Fruit fly (Drosophila melanogaster) S2 (cell line): Measurements from ENCODE around the gene CG6333.

ENCODE experiments used
- CG8478 ChIP-seq: fragments of >200 bp; optimal IDR thresholded peaks from 2 replicates; lab custom pipeline; 2018
- CTCF ChIP-seq, 2 experiments: fragments of >200 bp; optimal IDR thresholded peaks; 2 replicates each; lab custom pipeline; 2018

The CG6333 gene

DNA sequence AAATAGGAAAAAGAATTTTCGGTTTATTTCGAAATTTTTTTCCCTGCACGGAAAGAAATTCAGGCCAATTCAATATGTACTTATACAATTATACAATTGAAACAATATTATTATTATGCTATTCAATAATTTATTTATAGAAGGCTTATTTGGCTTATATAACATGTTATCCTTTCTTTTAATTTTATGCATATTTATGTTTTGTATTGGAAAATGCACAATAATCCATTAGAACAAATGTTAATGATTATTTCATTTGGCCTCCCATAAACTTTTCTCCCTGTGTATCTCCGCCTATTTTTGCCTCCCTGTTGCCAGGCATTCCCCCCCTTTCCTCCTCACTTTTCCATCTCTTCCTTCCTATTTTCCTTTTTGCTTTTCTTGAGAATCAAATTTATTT lies 38.1 kb downstream of the CG6333 start:
- TF ChIP-seq CG8478 (lab: Kevin White, UChicago), result no peak
- TF ChIP-seq CTCF (optimal IDR thresholded peaks at IDR 0.05; lab: Kevin White, UChicago), result no peak

DNA sequence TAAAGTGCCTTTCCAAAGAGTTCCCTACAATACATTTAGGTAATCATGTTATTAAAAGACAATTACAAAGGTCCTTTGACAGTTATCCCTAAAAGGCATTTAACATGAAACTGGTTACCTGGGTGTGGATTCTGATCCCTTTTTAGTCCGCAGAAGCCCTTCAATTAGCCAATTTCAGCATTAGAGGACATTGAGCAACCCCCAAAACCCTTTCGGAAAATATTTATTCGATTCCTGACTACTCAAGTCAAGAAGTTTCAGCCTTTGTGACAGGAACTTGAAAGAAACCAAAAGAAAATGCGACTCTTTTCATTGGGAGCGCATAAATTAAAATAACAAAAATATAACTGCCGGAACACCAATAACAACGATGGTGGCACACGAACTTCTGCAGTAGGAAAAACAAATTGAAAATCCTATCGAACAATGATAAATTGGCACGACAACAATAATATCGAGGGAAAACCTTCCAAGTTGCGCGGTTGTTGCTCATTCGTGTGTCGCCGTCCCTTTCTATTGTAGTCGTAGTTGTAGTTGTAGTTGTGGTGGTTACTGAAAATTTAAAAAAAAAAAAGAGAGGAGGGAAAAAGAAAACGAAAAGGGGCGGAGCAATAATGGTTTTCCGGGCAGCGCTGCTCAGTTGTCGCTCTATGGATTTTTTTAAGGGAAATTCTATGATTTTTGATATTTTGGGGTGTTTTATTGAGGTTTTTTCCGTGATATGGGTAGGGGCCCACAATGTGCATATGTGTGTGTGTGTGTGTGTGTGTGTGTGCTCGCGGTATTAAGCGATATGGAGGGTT lies 40.2 kb downstream of the CG6333 start:
- TF ChIP-seq CG8478 (lab: Kevin White, UChicago), result no peak
- no peak for TF ChIP-seq CTCF (optimal IDR thresholded peaks at IDR 0.05; lab: Kevin White, UChicago)

DNA sequence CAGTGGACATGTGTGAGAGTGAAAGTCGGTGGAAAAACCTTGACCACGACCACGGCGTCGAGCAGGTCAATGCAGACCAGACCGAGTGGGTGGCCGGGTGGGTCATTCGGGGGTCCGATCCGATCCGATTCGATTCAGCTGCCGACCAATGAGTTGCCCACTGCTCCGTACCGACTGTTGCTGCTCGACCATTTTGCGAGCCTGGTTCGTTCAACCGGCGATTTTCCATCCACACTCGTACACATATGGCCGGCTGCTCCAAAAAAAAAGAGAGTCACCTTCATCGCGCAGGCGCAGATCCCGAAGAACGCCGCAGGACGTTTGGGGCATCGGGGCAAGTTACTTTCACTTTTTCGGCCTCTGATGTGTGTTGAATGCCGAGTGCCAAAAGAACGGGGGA lies 41.5 kb downstream of the CG6333 start:
- TF ChIP-seq CTCF (optimal IDR thresholded peaks at IDR 0.05; lab: Kevin White, UChicago) (no peak), CG8478 (lab: Kevin White, UChicago) (no peak)

DNA sequence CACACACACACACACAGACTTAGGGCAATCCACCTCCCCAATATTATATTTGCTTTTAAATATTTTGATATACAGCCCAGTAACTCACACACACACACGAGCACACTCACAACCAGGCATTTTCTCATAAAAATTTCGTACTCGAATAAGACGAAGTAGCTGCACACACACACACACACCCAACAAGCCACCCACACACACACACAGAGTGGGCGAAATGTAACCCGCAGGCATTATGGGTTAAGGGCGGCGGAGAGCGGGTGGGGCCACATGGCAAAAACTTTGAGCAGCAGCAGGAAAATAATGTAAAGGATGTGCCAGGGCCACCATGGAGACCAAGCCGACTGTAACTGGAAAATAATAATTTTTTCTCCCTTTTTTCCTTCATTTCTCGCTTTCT lies 44.4 kb downstream of the CG6333 start:
- TF ChIP-seq CTCF (optimal IDR thresholded peaks at IDR 0.05; lab: Kevin White, UChicago) (no peak), CG8478 (lab: Kevin White, UChicago) (no peak)

DNA sequence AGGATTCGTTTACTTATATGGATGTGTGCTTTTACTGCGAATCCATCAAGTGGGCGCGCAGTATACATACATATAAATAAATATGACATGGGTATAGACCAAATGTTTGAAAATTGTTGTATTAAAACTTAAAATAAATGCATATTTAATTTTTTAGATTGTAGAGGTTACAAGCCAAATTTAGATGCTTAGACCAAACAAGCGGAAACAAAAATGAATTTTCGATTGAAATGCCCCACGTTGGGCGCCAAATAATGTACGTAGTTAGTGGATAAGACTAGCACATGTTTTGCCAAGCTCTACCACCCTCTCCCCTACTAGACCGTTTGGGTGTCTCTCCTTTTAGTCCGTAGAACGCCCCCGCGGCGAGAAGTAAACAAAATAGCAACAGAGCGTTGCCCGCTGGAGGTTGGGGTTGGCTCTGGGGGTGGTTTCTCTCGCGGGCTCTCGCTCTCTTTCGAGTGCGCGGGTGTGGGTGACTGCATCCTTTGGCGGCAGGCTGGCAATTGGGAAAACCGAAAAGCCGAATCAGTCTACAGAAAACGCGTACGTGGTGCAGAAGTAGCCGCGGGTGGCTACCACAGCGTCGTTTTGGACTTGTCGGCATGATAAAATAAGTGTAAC lies 47.0 kb downstream of the CG6333 start, which contains the start of gene CG18265:
Gene CG18265, plus strand, starts transcription at position 530 of the 624 bp plus-strand sequence.
- TF ChIP-seq CTCF (optimal IDR thresholded peaks at IDR 0.05; lab: Kevin White, UChicago) (no peak), CG8478 (lab: Kevin White, UChicago) (no peak)

DNA sequence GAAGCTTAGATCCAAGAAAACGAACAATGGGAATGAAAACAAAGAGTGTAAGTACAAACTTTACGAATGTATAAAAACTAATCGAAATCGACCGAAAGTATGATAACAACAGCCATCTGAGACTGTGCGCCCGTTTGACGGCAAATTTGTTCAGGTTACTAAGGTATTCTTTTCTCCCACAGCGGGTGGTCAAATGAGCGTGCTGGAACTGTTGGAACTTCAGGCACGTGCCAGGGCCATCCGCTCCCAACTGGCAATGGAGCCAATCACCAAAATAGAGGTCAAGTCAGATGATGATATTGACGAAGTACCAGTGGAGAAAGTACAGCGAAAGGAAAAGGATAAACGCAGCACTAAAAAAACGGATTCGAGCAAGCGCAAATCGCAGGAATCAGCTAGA lies 49.7 kb downstream of the CG6333 start, which contains the start of gene CG12229:
Gene CG12229, minus strand, starts transcription at position 101 of the 400 bp plus-strand sequence.
- TF ChIP-seq CG8478 (lab: Kevin White, UChicago) (no peak), CTCF (optimal IDR thresholded peaks at IDR 0.05; lab: Kevin White, UChicago) (no peak)

DNA sequence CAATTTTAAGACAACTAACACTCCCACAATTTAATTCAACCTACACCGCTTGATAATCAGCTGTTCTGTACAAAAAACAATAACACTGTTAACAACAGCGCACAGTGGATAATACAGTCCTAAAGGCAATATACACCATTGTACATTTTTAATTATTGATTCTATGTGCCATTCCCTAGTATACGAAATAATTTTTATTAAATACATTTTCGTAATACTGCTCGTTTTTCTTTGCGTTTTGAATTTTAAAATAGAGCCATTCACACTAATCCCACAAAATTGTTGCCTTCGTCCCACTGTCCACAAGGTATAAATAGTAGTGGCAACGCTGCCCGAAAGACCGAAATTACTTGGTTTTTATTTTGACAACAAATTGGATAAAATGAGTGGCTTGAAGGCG lies 52.5 kb downstream of the CG6333 start, which contains the start of the genes Coq4 and CG32176:
Gene Coq4, minus strand, starts transcription at position 67 of the 400 bp plus-strand sequence.
Gene CG32176, plus strand, starts transcription at position 314 of the 400 bp plus-strand sequence.
- no peak for TF ChIP-seq CTCF (optimal IDR thresholded peaks at IDR 0.05; lab: Kevin White, UChicago)
- no peak for TF ChIP-seq CG8478 (lab: Kevin White, UChicago)

DNA sequence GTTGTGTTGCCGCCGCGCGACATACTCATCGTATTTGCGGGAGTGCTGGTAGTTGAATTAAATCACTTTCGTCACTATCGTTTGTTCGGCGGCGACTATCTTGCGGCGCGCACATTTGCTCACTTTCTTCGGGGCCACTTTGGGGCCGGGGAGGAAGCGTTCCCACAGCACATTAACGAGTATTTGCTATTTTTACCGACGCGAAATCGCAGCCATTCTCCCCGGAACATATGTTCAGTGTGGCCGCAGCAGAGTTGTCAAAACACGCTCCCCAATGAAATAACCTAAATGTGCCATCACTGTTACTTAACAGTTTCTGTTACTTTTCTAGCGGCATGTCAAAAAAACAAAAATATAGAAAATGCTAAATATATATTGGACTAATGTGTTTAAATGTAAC lies 53.1 kb downstream of the CG6333 start, which contains the start of gene frc:
Gene frc, minus strand, starts transcription at position 244 of the 400 bp plus-strand sequence.
- no peak for TF ChIP-seq CG8478 (lab: Kevin White, UChicago)
- TF ChIP-seq CTCF (optimal IDR thresholded peaks at IDR 0.05; lab: Kevin White, UChicago), result no peak

DNA sequence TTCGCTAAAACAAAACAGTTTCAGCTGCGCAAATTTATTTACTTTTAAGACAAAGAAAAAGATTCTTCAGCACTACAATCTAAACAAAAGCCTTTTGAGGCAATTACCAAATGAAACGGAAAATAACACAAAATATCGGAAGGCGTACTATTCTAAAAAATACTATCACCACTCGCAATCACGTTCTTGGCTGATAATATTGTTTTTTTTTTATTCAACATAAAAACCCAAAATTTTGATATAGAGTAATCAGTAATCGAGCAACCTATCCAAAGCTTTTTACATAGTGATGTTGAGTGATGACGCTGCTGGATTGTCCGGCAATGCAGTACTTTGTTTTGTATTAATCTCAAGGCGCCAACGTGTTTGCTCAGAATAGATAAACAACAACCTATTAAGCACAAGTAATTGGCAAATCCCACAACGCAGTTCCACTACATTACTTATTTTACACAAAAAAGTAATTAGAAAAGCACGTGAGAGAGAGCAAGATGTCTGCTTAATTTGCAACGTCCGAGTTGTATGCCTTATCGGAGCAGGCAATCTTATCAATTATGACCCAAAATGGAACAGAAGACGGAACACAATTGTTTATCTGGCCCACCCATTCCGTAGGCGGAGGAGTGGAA lies 55.0 kb downstream of the CG6333 start:
- TF ChIP-seq CG8478 (lab: Kevin White, UChicago) (no peak), CTCF (optimal IDR thresholded peaks at IDR 0.05; lab: Kevin White, UChicago) (no peak)

DNA sequence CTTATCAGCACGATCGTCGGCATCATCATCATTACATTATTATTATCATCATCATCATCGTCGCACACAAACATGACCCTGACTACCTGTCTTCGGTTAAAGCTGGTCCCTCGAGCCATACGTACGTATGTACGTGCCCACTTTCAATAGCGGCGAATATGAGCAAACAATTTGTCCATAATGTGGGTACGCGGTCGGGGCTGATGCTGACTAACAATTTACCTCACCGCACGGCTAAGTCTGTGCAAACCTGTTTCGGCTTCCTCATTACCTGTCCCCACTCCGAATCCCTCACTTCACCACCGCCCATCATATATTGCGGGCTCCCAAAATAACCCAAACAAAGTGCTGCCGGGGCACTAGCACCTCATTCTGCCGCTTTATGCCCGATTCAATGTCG lies 55.6 kb downstream of the CG6333 start:
- TF ChIP-seq CG8478 (lab: Kevin White, UChicago) (no peak), CTCF (optimal IDR thresholded peaks at IDR 0.05; lab: Kevin White, UChicago) (no peak)
